Worm (Caenorhabditis elegans): ENCODE results near the gene M03E7.2.

DNA sequence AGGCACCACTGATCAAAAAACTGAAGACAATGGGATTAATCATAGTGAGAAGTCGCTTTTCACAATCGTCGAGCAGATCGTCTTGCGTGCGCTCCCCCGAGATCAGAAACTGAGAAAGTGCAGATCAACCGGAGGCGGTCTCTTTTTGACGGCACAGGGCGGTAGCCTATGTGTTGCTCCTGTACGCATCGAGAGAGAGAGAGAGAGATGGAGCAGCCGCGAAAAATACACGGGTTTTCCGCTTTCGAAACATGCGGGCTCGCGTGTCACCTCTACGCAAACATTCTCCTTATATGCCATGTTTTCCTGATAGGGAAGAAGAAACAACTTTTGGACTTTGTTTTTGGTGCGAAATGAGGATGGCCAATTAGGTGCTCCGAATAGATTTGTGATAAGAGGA lies 4.3 kb upstream of the M03E7.2 start, which contains the start of gene lrpc-1:
- no peak for TF ChIP-seq dao-5 (tag; optimal IDR thresholded peaks at IDR 0.05)
- TF ChIP-seq him-1 (tag; optimal IDR thresholded peaks at IDR 0.05) = no peak
